Fruit fly (Drosophila melanogaster) whole organism, adult: ENCODE data around the gene TyrRII.

Source experiments
- CG12768 ChIP-seq: fragments of 200-800 bp; sonication (Bioruptor generic); optimal IDR thresholded peaks from 2 replicates; lab custom pipeline; 2017; ENCODE audit warnings: missing biosample characterization, missing genetic modification characterization, mild to moderate bottlenecking, moderate library complexity, missing genetic modification reagents
- CG7045 ChIP-seq: fragments of 200-800 bp; sonication (Bioruptor generic); optimal IDR thresholded peaks from 2 replicates; lab custom pipeline; 2017; ENCODE audit warnings: missing biosample characterization, mild to moderate bottlenecking, missing genetic modification characterization
- tj ChIP-seq: fragments of 200-800 bp; sonication (Bioruptor generic); optimal IDR thresholded peaks from 3 replicates; lab custom pipeline; 2017; ENCODE audit warnings: missing biosample characterization, mild to moderate bottlenecking, missing genetic modification characterization, moderate library complexity

DNA sequence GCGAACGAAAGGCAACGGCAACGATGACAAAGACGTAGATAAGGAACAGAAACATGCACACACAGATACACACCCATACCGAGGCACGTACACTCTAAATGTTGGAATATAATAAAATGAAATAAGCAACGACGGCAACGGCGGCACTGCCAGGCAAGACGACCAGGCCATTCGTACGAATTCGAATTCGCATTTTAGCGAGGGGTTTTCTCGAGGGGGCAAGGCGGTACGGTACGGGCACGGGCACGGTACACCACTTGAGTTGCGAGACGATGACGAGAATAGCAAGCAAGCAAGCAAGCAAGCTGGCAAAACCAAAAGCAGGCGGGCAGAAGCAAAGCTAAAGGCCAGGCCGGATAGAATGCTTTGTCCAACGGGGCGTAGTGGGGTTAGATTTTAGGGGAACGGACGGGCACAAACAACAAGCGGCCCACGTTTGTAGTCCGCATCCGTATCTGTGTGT lies 35.2 kb upstream of the TyrRII start:
- TF ChIP-seq CG12768 (peak; percentile 81), tj (GFP tag; lab: Kevin White, UChicago) (peak; percentile 95), CG7045 (GFP tag; lab: Kevin White, UChicago) (no peak)
